Worm (Caenorhabditis elegans) whole organism, L1 larva: ENCODE data around the gene srv-22.
A peak's percentile ranks its signal among the peaks of the same experiment; 100 is the strongest.

Experiments
- C16A3.4 ChIP-seq: fragments of 150-350 bp; optimal IDR thresholded peaks from 2 replicates; lab custom pipeline; 2014; ENCODE audit warnings: missing biosample characterization, missing genetic modification characterization
- F16B12.6 ChIP-seq: fragments of 150-350 bp; optimal IDR thresholded peaks from 2 replicates; lab custom pipeline; 2014; ENCODE audit warnings: missing biosample characterization, missing genetic modification characterization
- Y116A8C.19 ChIP-seq: sonication (generic microtip); optimal IDR thresholded peaks from 2 replicates; lab custom pipeline; 2016; ENCODE audit warnings: missing compliant biosample characterization, missing genetic modification characterization, borderline replicate concordance
- aha-1 ChIP-seq: fragments of 150-350 bp; optimal IDR thresholded peaks from 2 replicates; lab custom pipeline; 2014; ENCODE audit warnings: missing biosample characterization, missing genetic modification characterization
- aly-2 ChIP-seq: fragments of 150-350 bp; optimal IDR thresholded peaks from 2 replicates; lab custom pipeline; 2014; ENCODE audit warnings: missing biosample characterization, missing genetic modification characterization
- ama-1 ChIP-seq: fragments of 150-350 bp; optimal IDR thresholded peaks from 2 replicates; lab custom pipeline; 2014
- ceh-8 ChIP-seq: fragments of 200-800 bp; sonication (Bioruptor generic); optimal IDR thresholded peaks from 2 replicates; lab custom pipeline; 2018; ENCODE audit warnings: mild to moderate bottlenecking, missing genetic modification characterization, moderate library complexity, missing compliant biosample characterization
- ces-1 ChIP-seq: fragments of 150-350 bp; optimal IDR thresholded peaks from 2 replicates; lab custom pipeline; 2014; ENCODE audit warnings: missing biosample characterization, missing genetic modification reagents, missing genetic modification characterization
- dpl-1 ChIP-seq, 3 experiments: fragments of 150-350 bp in 2 of 3; sonication (generic microtip) in 1 of 3; optimal IDR thresholded peaks; 2 replicates each; lab custom pipeline; 2014 to 2017; ENCODE audit warnings: missing biosample characterization in 3 of 3, missing genetic modification characterization in 3 of 3, missing genetic modification reagents in 3 of 3
- efl-1 ChIP-seq, 4 experiments: fragments of 150-350 bp; optimal IDR thresholded peaks in 3 of 4; peaks in 1 of 4; 1 replicate in 1 of 4; 2 replicates in 3 of 4; lab custom pipeline; 2014; ENCODE audit warnings: missing biosample characterization in 2 of 4, missing genetic modification characterization in 2 of 4, missing genetic modification reagents in 2 of 4
- egl-13 ChIP-seq: sonication (generic microtip); optimal IDR thresholded peaks from 2 replicates; lab custom pipeline; 2016; ENCODE audit warnings: missing genotype, missing genetic modification reagents, missing genetic modification characterization, missing compliant biosample characterization
- elt-2 ChIP-seq: sonication (generic microtip); optimal IDR thresholded peaks from 2 replicates; lab custom pipeline; 2016; ENCODE audit warnings: missing genetic modification characterization, mild to moderate bottlenecking, inconsistent platforms, missing compliant biosample characterization, missing genetic modification reagents
- elt-3 ChIP-seq, 6 experiments: fragments of 150-350 bp in 1 of 6; sonication (generic microtip); optimal IDR thresholded peaks; 2 replicates each; lab custom pipeline; 2017 to 2018; ENCODE audit warnings: missing biosample characterization in 6 of 6, missing genetic modification characterization in 6 of 6, inconsistent platforms in 1 of 6
- ets-5 ChIP-seq: fragments of 200-800 bp; sonication (Bioruptor generic); IDR thresholded peaks from 2 replicates; pipeline ENCODE4 v1.3.6; 2022; ENCODE audit warnings: missing genetic modification characterization, missing compliant biosample characterization
- fkh-8 ChIP-seq: sonication (generic microtip); optimal IDR thresholded peaks from 2 replicates; lab custom pipeline; 2016; ENCODE audit warnings: mild to moderate bottlenecking, missing genetic modification characterization, missing compliant biosample characterization
- fos-1 ChIP-seq: fragments of 150-350 bp; optimal IDR thresholded peaks from 2 replicates; lab custom pipeline; 2014; ENCODE audit warnings: missing biosample characterization, missing genetic modification characterization
- grh-1 ChIP-seq: fragments of 200-800 bp; sonication (Bioruptor generic); IDR thresholded peaks from 2 replicates; pipeline ENCODE4 v1.3.6; 2022; ENCODE audit warnings: missing genetic modification reagents, missing genetic modification characterization, missing compliant biosample characterization
- hlh-4 ChIP-seq: sonication (generic microtip); optimal IDR thresholded peaks from 2 replicates; lab custom pipeline; 2016; ENCODE audit warnings: mild to moderate bottlenecking, missing genetic modification characterization, missing compliant biosample characterization
- hpl-2 ChIP-seq: fragments of 150-350 bp; optimal IDR thresholded peaks from 2 replicates; lab custom pipeline; 2014; ENCODE audit warnings: missing biosample characterization, missing genetic modification reagents, missing genetic modification characterization
- lin-15B ChIP-seq: fragments of 150-350 bp; sonication (generic microtip); optimal IDR thresholded peaks from 3 replicates; lab custom pipeline; 2014; ENCODE audit warnings: missing biosample characterization, missing genetic modification characterization
- lin-35 ChIP-seq, 2 experiments: fragments of 150-350 bp; optimal IDR thresholded peaks; 2 replicates each; lab custom pipeline; 2014; ENCODE audit warnings: missing biosample characterization in 2 of 2, missing genetic modification characterization in 2 of 2, missing genetic modification reagents in 2 of 2
- lin-39 ChIP-seq: fragments of 150-350 bp; optimal IDR thresholded peaks from 2 replicates; lab custom pipeline; 2014; ENCODE audit warnings: missing biosample characterization, missing genetic modification reagents, missing genetic modification characterization
- lir-3 ChIP-seq: sonication (generic microtip); optimal IDR thresholded peaks from 2 replicates; lab custom pipeline; 2016; ENCODE audit warnings: mild to moderate bottlenecking, missing genetic modification characterization, moderate library complexity, missing compliant biosample characterization; ENCODE audit not compliant: poor library complexity
- lsy-2 ChIP-seq, 2 experiments: fragments of 150-350 bp; optimal IDR thresholded peaks; 2 replicates each; lab custom pipeline; 2014; ENCODE audit warnings: missing biosample characterization in 2 of 2, missing genetic modification characterization in 2 of 2
- mab-9 ChIP-seq: fragments of 200-800 bp; sonication (Bioruptor generic); IDR thresholded peaks from 2 replicates; pipeline ENCODE4 v1.3.6; 2022; ENCODE audit warnings: missing genetic modification reagents, missing genetic modification characterization, missing compliant biosample characterization
- mef-2 ChIP-seq: fragments of 150-350 bp; optimal IDR thresholded peaks from 2 replicates; lab custom pipeline; 2014; ENCODE audit warnings: missing biosample characterization, missing genetic modification characterization
- mep-1 ChIP-seq: fragments of 150-350 bp; optimal IDR thresholded peaks from 2 replicates; lab custom pipeline; 2014; ENCODE audit warnings: missing biosample characterization, missing genetic modification characterization
- nhr-19 ChIP-seq: fragments of 200-800 bp; sonication (Bioruptor generic); conservative IDR thresholded peaks from 2 replicates; pipeline ENCODE4 v1.3.6; 2022; ENCODE audit warnings: missing genetic modification characterization, missing compliant biosample characterization
- nhr-237 ChIP-seq: fragments of 150-350 bp; optimal IDR thresholded peaks from 2 replicates; lab custom pipeline; 2014; ENCODE audit warnings: missing biosample characterization, missing genetic modification characterization
- nhr-28 ChIP-seq: fragments of 150-350 bp; optimal IDR thresholded peaks from 2 replicates; lab custom pipeline; 2014; ENCODE audit warnings: missing biosample characterization, missing genetic modification characterization
- nhr-84 ChIP-seq: sonication (generic microtip); optimal IDR thresholded peaks from 2 replicates; lab custom pipeline; 2017; ENCODE audit warnings: missing biosample characterization, missing genetic modification characterization
- nhr-85 ChIP-seq: sonication (generic microtip); peaks from one replicate; lab custom pipeline; 2016; ENCODE audit warnings: missing genetic modification characterization, inconsistent platforms, missing compliant biosample characterization
- pag-3 ChIP-seq: sonication (generic microtip); optimal IDR thresholded peaks from 2 replicates; lab custom pipeline; 2017; ENCODE audit warnings: missing genetic modification characterization, mild to moderate bottlenecking, missing compliant biosample characterization, antibody characterized with exemption, borderline replicate concordance; ENCODE audit not compliant: insufficient read depth
- pax-3 ChIP-seq: fragments of 200-800 bp; sonication (Bioruptor generic); optimal IDR thresholded peaks from 2 replicates; lab custom pipeline; 2018; ENCODE audit warnings: mild to moderate bottlenecking, missing genetic modification characterization, moderate library complexity, missing compliant biosample characterization
- pqm-1 ChIP-seq: sonication (generic microtip); optimal IDR thresholded peaks from 3 replicates; lab custom pipeline; 2017; ENCODE audit warnings: missing biosample characterization, missing genetic modification characterization
- snu-23 ChIP-seq: sonication (generic microtip); optimal IDR thresholded peaks from 2 replicates; lab custom pipeline; 2016; ENCODE audit warnings: missing genetic modification characterization, missing compliant biosample characterization
- sptf-1 ChIP-seq: fragments of 150-350 bp; optimal IDR thresholded peaks from 2 replicates; lab custom pipeline; 2014; ENCODE audit warnings: missing biosample characterization, missing genetic modification characterization
- swsn-7 ChIP-seq: sonication (generic microtip); optimal IDR thresholded peaks from 2 replicates; lab custom pipeline; 2016; ENCODE audit warnings: missing genetic modification characterization, missing compliant biosample characterization
- unc-86 ChIP-seq: sonication (generic microtip); optimal IDR thresholded peaks from 2 replicates; lab custom pipeline; 2016; ENCODE audit warnings: missing genetic modification characterization, missing compliant biosample characterization
- xbp-1 ChIP-seq: sonication (generic microtip); optimal IDR thresholded peaks from 2 replicates; lab custom pipeline; 2016; ENCODE audit warnings: missing genetic modification characterization, missing compliant biosample characterization
- zag-1 ChIP-seq: fragments of 150-350 bp; optimal IDR thresholded peaks from 2 replicates; lab custom pipeline; 2014; ENCODE audit warnings: missing biosample characterization, missing genetic modification characterization

Gene srv-22

DNA sequence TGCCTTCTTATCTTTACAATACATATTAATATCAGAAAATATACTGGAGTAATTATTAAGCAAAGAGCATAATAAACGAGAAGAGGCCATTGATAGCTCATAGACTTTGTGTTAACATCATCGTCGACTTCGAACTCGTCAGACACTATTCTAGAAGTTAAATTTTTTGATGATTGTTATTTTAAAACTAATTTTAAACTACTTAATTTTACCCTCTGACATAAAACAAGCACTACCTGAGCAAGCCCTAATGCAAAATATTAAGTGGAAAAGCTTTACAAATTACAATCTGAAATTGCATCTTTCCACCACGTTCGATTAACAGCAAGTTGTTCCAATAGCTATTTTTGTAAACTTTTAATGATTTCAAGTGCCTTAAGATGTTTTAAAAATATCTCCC, 9.7 kb downstream of the srv-22 start, which contains the start of gene srv-17:
Gene srv-17 (minus strand): TSS at position 101 of the 400 bp plus-strand sequence.
- TF ChIP-seq swsn-7 (tag; lab: Kevin White, UChicago): no peak
- no peak for TF ChIP-seq lir-3 (tag; lab: Kevin White, UChicago)
- TF ChIP-seq mab-9 (GFP tag; lab: Robert Waterston, UW): no peak
- TF ChIP-seq nhr-19 (GFP tag; lab: Robert Waterston, UW): no peak
- TF ChIP-seq pax-3 (tag; lab: Kevin White, UChicago): no peak
- no peak for TF ChIP-seq ama-1 (lab: Kevin White, UChicago)
- no peak for TF ChIP-seq fos-1 (tag; lab: Kevin White, UChicago)
- TF ChIP-seq Y116A8C.19 (tag; lab: Kevin White, UChicago): no peak
- no peak for TF ChIP-seq mef-2 (tag; lab: Kevin White, UChicago)
- no peak for TF ChIP-seq F16B12.6 (tag; lab: Kevin White, UChicago)
- TF ChIP-seq lin-35 (GFP tag; optimal IDR thresholded peaks at IDR 0.05; lab: Kevin White, UChicago): no peak
- no peak for TF ChIP-seq C16A3.4
- TF ChIP-seq ets-5: no peak
- no peak for TF ChIP-seq ces-1
- TF ChIP-seq pag-3 (tag; lab: Kevin White, UChicago): no peak
- no peak for TF ChIP-seq zag-1 (tag; lab: Kevin White, UChicago)
- no peak for TF ChIP-seq lsy-2 (tag; optimal IDR thresholded peaks at IDR 0.05; lab: Kevin White, UChicago)
- TF ChIP-seq pqm-1 (tag; lab: Kevin White, UChicago): no peak

DNA sequence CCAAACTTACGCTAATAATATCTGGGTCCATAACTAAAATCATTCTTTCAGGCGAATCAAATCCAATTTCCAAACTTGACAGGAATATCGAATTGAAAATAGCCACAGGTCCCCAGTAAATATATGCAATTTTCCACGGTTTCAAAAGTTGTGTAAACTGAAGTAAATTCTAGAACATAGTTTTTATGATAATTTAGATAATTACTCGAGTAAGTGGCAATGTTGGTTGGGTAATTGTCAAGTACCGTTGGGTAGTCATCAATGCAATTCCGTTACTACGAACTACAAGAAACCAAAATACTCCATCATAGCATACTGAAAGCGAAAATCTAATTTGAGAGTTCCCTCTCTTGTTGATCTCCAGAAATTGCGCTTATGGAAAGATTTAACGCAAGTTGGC, 10.4 kb downstream of the srv-22 start:
- TF ChIP-seq efl-1 (optimal IDR thresholded peaks at IDR 0.05; lab: Kevin White, UChicago): no peak
- TF ChIP-seq efl-1 (GFP tag; optimal IDR thresholded peaks at IDR 0.05 in 1 of 2; lab: Kevin White, UChicago): peak in 1 of 2 experiments; percentile 79
- no peak for TF ChIP-seq ets-5

DNA sequence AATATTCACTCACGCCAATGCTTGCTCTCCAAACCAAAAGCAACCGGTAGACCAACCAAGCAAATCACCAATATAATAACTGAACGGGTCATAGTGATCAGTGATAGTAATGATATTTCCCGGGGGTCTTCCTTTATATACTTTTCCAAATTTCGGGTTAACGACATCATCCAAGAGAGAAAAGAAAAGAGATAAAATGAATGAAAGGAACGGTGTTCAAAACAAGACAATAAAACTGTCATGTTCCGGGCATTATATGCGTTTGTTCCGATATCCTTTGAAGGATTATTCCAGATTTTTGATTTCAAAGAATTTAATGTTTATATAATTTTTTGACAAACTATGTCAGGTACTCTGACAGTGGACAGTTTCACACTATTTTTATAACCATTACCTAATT, 12.6 kb downstream of the srv-22 start, which contains the start of gene C06E7.88:
Gene C06E7.88 (minus strand): TSS at position 101 of the 400 bp plus-strand sequence.
- TF ChIP-seq nhr-85 (tag; lab: Kevin White, UChicago) (no peak), sptf-1 (tag; lab: Kevin White, UChicago) (no peak), lin-15B (tag; lab: Kevin White, UChicago) (no peak), unc-86 (tag; lab: Kevin White, UChicago) (no peak), aly-2 (tag; lab: Kevin White, UChicago) (no peak), grh-1 (GFP tag; lab: Robert Waterston, UW) (no peak), ceh-8 (GFP tag; lab: Kevin White, UChicago) (no peak), egl-13 (no peak), elt-3 (tag; optimal IDR thresholded peaks at IDR 0.05; lab: Kevin White, UChicago) (no peak), mep-1 (no peak), dpl-1 (GFP tag; optimal IDR thresholded peaks at IDR 0.05; lab: Kevin White, UChicago) (no peak), nhr-28 (no peak), hpl-2 (GFP tag; lab: Kevin White, UChicago) (no peak), zag-1 (tag; lab: Kevin White, UChicago) (no peak), snu-23 (GFP tag; lab: Kevin White, UChicago) (no peak)

DNA sequence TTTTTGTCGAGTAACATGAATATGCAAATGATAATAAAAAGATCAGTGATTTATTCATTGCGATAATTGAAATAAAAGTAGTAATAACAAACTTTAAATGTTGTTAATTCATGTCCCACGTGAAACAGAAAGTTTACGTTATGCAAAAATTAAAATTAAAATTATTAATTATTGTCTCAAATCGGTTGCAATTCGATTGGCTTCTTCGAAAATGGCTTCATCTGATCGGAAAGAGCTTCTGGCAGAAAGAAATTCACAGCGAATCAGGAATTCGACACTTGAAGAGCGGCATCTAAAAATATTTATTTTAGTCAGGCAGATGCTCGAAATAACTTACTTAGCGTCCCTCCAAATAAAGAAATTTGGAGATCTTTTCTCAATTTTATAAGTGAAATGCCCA, 13.9 kb downstream of the srv-22 start, which contains the start of gene spe-27:
Gene spe-27 (minus strand): TSS at position 101 of the 400 bp plus-strand sequence.
- TF ChIP-seq hlh-4 (tag; lab: Kevin White, UChicago): no peak
- no peak for TF ChIP-seq ceh-8 (GFP tag; lab: Kevin White, UChicago)
- TF ChIP-seq lin-39 (tag; lab: Kevin White, UChicago): no peak
- no peak for TF ChIP-seq ces-1
- TF ChIP-seq fkh-8: no peak
- TF ChIP-seq aha-1 (tag; lab: Kevin White, UChicago): no peak
- no peak for TF ChIP-seq F16B12.6 (tag; lab: Kevin White, UChicago)
- TF ChIP-seq nhr-84 (tag; lab: Kevin White, UChicago): no peak
- no peak for TF ChIP-seq nhr-237 (tag; lab: Kevin White, UChicago)
- no peak for TF ChIP-seq xbp-1 (tag; lab: Kevin White, UChicago)
- TF ChIP-seq elt-2: no peak
- TF ChIP-seq, all 84 proteins: peak for 0
